Worm (Caenorhabditis elegans): ENCODE data around the gene memb-1.

DNA sequence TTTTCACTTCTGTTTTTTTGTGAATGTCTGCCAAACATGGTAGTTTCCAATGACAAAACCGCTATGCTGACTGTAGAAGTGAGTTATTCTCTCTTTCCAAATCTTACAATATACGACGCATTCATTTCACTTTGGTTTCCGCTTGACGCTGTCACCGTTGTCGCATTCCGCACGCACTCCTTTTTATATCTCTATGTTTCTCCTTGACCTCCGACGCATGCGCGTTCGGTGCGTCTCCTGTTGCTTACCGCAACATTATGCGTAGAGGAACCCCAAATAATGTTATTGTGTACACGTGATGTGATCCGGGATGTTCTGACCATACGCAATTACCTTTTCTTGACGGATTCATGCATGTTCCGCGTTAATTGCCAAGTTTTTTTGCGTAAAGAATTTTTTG lies 39.4 kb downstream of the memb-1 start:
- TF ChIP-seq nhr-12 (tag; optimal IDR thresholded peaks at IDR 0.05) (no peak), fos-1 (tag; optimal IDR thresholded peaks at IDR 0.05) (no peak), nhr-71 (tag; optimal IDR thresholded peaks at IDR 0.05) (no peak), aly-2 (tag; optimal IDR thresholded peaks at IDR 0.05) (no peak), dpl-1 (GFP tag; optimal IDR thresholded peaks at IDR 0.05) (no peak), aha-1 (tag; optimal IDR thresholded peaks at IDR 0.05) (no peak)

Data from whole organism, L1 larva.